Fruit fly (Drosophila melanogaster) whole organism, embryonic: Measurements from ENCODE around the gene CG32102.

Experiments
- Ada2b ChIP-seq: fragments of 200-800 bp; sonication (Bioruptor generic); IDR thresholded peaks from 2 replicates; pipeline ENCODE4 v1.3.6; 2022; ENCODE audit warnings: missing biosample characterization, missing genetic modification characterization
- Bgb ChIP-seq: fragments of 200-800 bp; sonication (Bioruptor generic); IDR thresholded peaks from 2 replicates; pipeline ENCODE4 v1.3.6; 2022; ENCODE audit warnings: missing biosample characterization, missing genetic modification characterization; ENCODE audit not compliant: partially characterized antibody
- CG10147 ChIP-seq: fragments of 200-800 bp; sonication (Bioruptor generic); optimal IDR thresholded peaks from 2 replicates; lab custom pipeline; 2019; ENCODE audit warnings: missing biosample characterization, mild to moderate bottlenecking, missing genetic modification characterization, moderate library complexity
- CG11560 ChIP-seq: fragments of 200-800 bp; sonication (Bioruptor generic); IDR thresholded peaks from 3 replicates; pipeline ENCODE4 v1.3.6; 2022; ENCODE audit warnings: missing biosample characterization, missing genetic modification characterization
- CG12744 ChIP-seq: fragments of 200-800 bp; sonication (Bioruptor generic); optimal IDR thresholded peaks from 2 replicates; lab custom pipeline; 2016; ENCODE audit warnings: missing biosample characterization, missing genetic modification characterization
- CG12942 ChIP-seq: fragments of 200-800 bp; sonication (Bioruptor generic); optimal IDR thresholded peaks from 3 replicates; lab custom pipeline; 2016; ENCODE audit warnings: missing biosample characterization, missing genetic modification characterization
- CG1602 ChIP-seq: fragments of 200-800 bp; sonication (Bioruptor generic); optimal IDR thresholded peaks from 3 replicates; lab custom pipeline; 2016; ENCODE audit warnings: missing biosample characterization, missing genetic modification characterization
- CG16815 ChIP-seq: fragments of 200-800 bp; sonication (Bioruptor generic); optimal IDR thresholded peaks from 3 replicates; lab custom pipeline; 2017; ENCODE audit warnings: missing biosample characterization, mild to moderate bottlenecking, missing genetic modification characterization
- CG33213 ChIP-seq: fragments of 200-800 bp; sonication (Bioruptor generic); optimal IDR thresholded peaks from 3 replicates; lab custom pipeline; 2016; ENCODE audit warnings: missing biosample characterization, missing genetic modification characterization
- CG3726 ChIP-seq: fragments of 200-800 bp; sonication (Bioruptor generic); IDR thresholded peaks from 3 replicates; pipeline ENCODE4, ENCODE4 v1.3.6; 2022; ENCODE audit warnings: missing biosample characterization, missing genetic modification characterization
- CG3838 ChIP-seq: fragments of 200-800 bp; sonication (Bioruptor generic); optimal IDR thresholded peaks from 3 replicates; lab custom pipeline; 2016; ENCODE audit warnings: missing biosample characterization, missing genetic modification characterization
- CG3995 ChIP-seq: fragments of 200-800 bp; sonication (Bioruptor generic); optimal IDR thresholded peaks from 3 replicates; lab custom pipeline; 2016; ENCODE audit warnings: missing biosample characterization, missing genetic modification characterization
- CG42726 ChIP-seq: fragments of 200-800 bp; sonication (Bioruptor generic); IDR thresholded peaks from 2 replicates; pipeline ENCODE4 v1.3.6; 2022; ENCODE audit warnings: missing biosample characterization, missing genetic modification characterization; ENCODE audit not compliant: partially characterized antibody
- CG4707 ChIP-seq: fragments of 200-800 bp; sonication (Bioruptor generic); optimal IDR thresholded peaks from 2 replicates; lab custom pipeline; 2018; ENCODE audit warnings: missing biosample characterization, mild to moderate bottlenecking, missing genetic modification characterization, moderate library complexity
- CG6689 ChIP-seq: fragments of 200-800 bp; sonication (Bioruptor generic); IDR thresholded peaks from 2 replicates; pipeline ENCODE4 v1.3.6; 2022; ENCODE audit warnings: missing biosample characterization, missing genetic modification characterization
- CG7963 ChIP-seq: fragments of 200-800 bp; sonication (Bioruptor generic); IDR thresholded peaks from 3 replicates; pipeline ENCODE4 v1.3.6; 2022; ENCODE audit warnings: missing biosample characterization, missing genetic modification characterization; ENCODE audit not compliant: partially characterized antibody
- CG8765 ChIP-seq: fragments of 200-800 bp; sonication (Bioruptor generic); IDR thresholded peaks from 2 replicates; pipeline ENCODE4 v1.3.6; 2022; ENCODE audit warnings: missing biosample characterization, missing genetic modification characterization
- CG8944 ChIP-seq: fragments of 200-800 bp; sonication (Bioruptor generic); optimal IDR thresholded peaks from 3 replicates; lab custom pipeline; 2016; ENCODE audit warnings: missing biosample characterization, missing genetic modification characterization
- CoRest ChIP-seq: fragments of 200-800 bp; sonication (Bioruptor generic); optimal IDR thresholded peaks from 3 replicates; lab custom pipeline; 2018; ENCODE audit warnings: missing biosample characterization, mild to moderate bottlenecking, missing genetic modification characterization, moderate library complexity
- Ets65A ChIP-seq: fragments of 200-800 bp; sonication (Bioruptor generic); peaks from one replicate; lab custom pipeline; 2016; ENCODE audit warnings: missing biosample characterization, missing genetic modification characterization
- Gug ChIP-seq: fragments of 200-800 bp; sonication (Bioruptor generic); IDR thresholded peaks from 4 replicates; pipeline ENCODE4 v1.3.6; 2022; ENCODE audit warnings: missing biosample characterization, missing genetic modification characterization
- Kr ChIP-seq: fragments of 200-800 bp; sonication (Bioruptor generic); optimal IDR thresholded peaks from 2 replicates; lab custom pipeline; 2017; ENCODE audit warnings: missing biosample characterization, mild to moderate bottlenecking, missing genetic modification characterization
- Meics ChIP-seq: fragments of 200-800 bp; sonication (Bioruptor generic); optimal IDR thresholded peaks from 2 replicates; lab custom pipeline; 2017; ENCODE audit warnings: missing biosample characterization, mild to moderate bottlenecking, missing genetic modification characterization
- Mrtf ChIP-seq: fragments of 200-800 bp; sonication (Bioruptor generic); IDR thresholded peaks from 3 replicates; pipeline ENCODE4 v1.3.6; 2022; ENCODE audit warnings: missing biosample characterization, missing genetic modification characterization
- Nf-YB ChIP-seq: fragments of 200-800 bp; sonication (Bioruptor generic); optimal IDR thresholded peaks from 3 replicates; lab custom pipeline; 2019; ENCODE audit warnings: missing biosample characterization, mild to moderate bottlenecking, missing genetic modification characterization, moderate library complexity
- Oli ChIP-seq: fragments of 200-800 bp; sonication (Bioruptor generic); optimal IDR thresholded peaks from 2 replicates; lab custom pipeline; 2018; ENCODE audit warnings: missing biosample characterization, mild to moderate bottlenecking, missing genetic modification characterization, moderate library complexity
- Pdp1 ChIP-seq, 2 experiments: fragments of 200-800 bp; sonication (Bioruptor generic); optimal IDR thresholded peaks; 3 replicates each; lab custom pipeline; 2016; ENCODE audit warnings: missing biosample characterization in 2 of 2, missing genetic modification characterization in 2 of 2, mild to moderate bottlenecking in 1 of 2, moderate library complexity in 1 of 2
- Ptx1 ChIP-seq: fragments of 200-800 bp; sonication (Bioruptor generic); IDR thresholded peaks from 2 replicates; pipeline ENCODE4 v1.3.6; 2022; ENCODE audit warnings: missing biosample characterization, missing genetic modification characterization
- Trl ChIP-seq, 3 experiments: fragments of >200 bp in 2 of 3; fragments of 200-800 bp in 1 of 3; sonication (Bioruptor generic) in 1 of 3; optimal IDR thresholded peaks; 2 replicates in 1 of 3; 3 replicates in 2 of 3; lab custom pipeline; 2016 to 2017; ENCODE audit warnings: missing biosample characterization in 1 of 3, missing genetic modification characterization in 1 of 3
- ab ChIP-seq: fragments of 200-800 bp; sonication (Bioruptor generic); optimal IDR thresholded peaks from 2 replicates; lab custom pipeline; 2016; ENCODE audit warnings: missing biosample characterization, missing genetic modification characterization
- abd-A ChIP-seq: fragments of 200-800 bp; sonication (Bioruptor generic); optimal IDR thresholded peaks from 3 replicates; lab custom pipeline; 2019; ENCODE audit warnings: missing biosample characterization, mild to moderate bottlenecking, missing genetic modification characterization, moderate library complexity
- bbx ChIP-seq: fragments of 200-800 bp; sonication (Bioruptor generic); IDR thresholded peaks from 2 replicates; pipeline ENCODE4 v1.3.6; 2022; ENCODE audit warnings: missing biosample characterization, missing genetic modification characterization; ENCODE audit not compliant: partially characterized antibody
- bowl ChIP-seq: fragments of 200-800 bp; sonication (Bioruptor generic); IDR thresholded peaks from 2 replicates; pipeline ENCODE4 v1.3.6; 2022; ENCODE audit warnings: missing biosample characterization, missing genetic modification characterization
- crol ChIP-seq: fragments of 200-800 bp; sonication (Bioruptor generic); IDR thresholded peaks from 2 replicates; pipeline ENCODE4 v1.3.6; 2022; ENCODE audit warnings: missing biosample characterization, missing genetic modification characterization
- danr ChIP-seq: fragments of 200-800 bp; sonication (Bioruptor generic); IDR thresholded peaks from 2 replicates; pipeline ENCODE4 v1.3.6; 2022; ENCODE audit warnings: missing biosample characterization, missing genetic modification characterization
- dpn ChIP-seq, 2 experiments: fragments of 200-800 bp; sonication (Bioruptor generic); optimal IDR thresholded peaks; 3 replicates each; lab custom pipeline; 2016; ENCODE audit warnings: missing biosample characterization in 2 of 2, missing genetic modification characterization in 2 of 2
- emc ChIP-seq: fragments of 200-800 bp; sonication (Bioruptor generic); optimal IDR thresholded peaks from 2 replicates; lab custom pipeline; 2016; ENCODE audit warnings: missing biosample characterization, missing genetic modification characterization
- lab ChIP-seq: fragments of 200-800 bp; sonication (Bioruptor generic); optimal IDR thresholded peaks from 3 replicates; lab custom pipeline; 2017; ENCODE audit warnings: missing biosample characterization, missing genetic modification characterization, mild to moderate bottlenecking, moderate library complexity, missing genetic modification reagents
- mirr ChIP-seq: fragments of 200-800 bp; sonication (Bioruptor generic); optimal IDR thresholded peaks from 3 replicates; lab custom pipeline; 2018; ENCODE audit warnings: missing biosample characterization, mild to moderate bottlenecking, missing genetic modification characterization
- org-1 ChIP-seq: fragments of 200-800 bp; sonication (Bioruptor generic); optimal IDR thresholded peaks from 2 replicates; lab custom pipeline; 2017; ENCODE audit warnings: missing biosample characterization, missing genetic modification characterization
- p53 ChIP-seq: fragments of 200-800 bp; sonication (Bioruptor generic); optimal IDR thresholded peaks from 2 replicates; lab custom pipeline; 2016; ENCODE audit warnings: missing biosample characterization, missing genetic modification characterization
- pros ChIP-seq: fragments of 200-800 bp; sonication (Bioruptor generic); optimal IDR thresholded peaks from 3 replicates; lab custom pipeline; 2019; ENCODE audit warnings: missing biosample characterization, mild to moderate bottlenecking, missing genetic modification characterization, moderate library complexity
- stwl ChIP-seq: fragments of 200-800 bp; sonication (Bioruptor generic); optimal IDR thresholded peaks from 3 replicates; lab custom pipeline; 2018; ENCODE audit warnings: missing biosample characterization, mild to moderate bottlenecking, missing genetic modification characterization, moderate library complexity
- tap ChIP-seq: fragments of 200-800 bp; optimal IDR thresholded peaks from 3 replicates; lab custom pipeline; 2019; ENCODE audit warnings: missing biosample characterization, mild to moderate bottlenecking, missing genetic modification characterization, moderate library complexity
- tll ChIP-seq, 2 experiments: fragments of 200-800 bp in 1 of 2; fragments of >200 bp in 1 of 2; sonication (Bioruptor generic) in 1 of 2; optimal IDR thresholded peaks; 2 replicates each; lab custom pipeline; 2017 to 2019; ENCODE audit warnings: missing biosample characterization in 2 of 2, missing genetic modification characterization in 2 of 2, mild to moderate bottlenecking in 1 of 2, moderate library complexity in 1 of 2
- toy ChIP-seq: fragments of 200-800 bp; sonication (Bioruptor generic); IDR thresholded peaks from 2 replicates; pipeline ENCODE4 v1.3.6; 2022; ENCODE audit warnings: missing biosample characterization, missing genetic modification characterization
- trem ChIP-seq: fragments of 200-800 bp; optimal IDR thresholded peaks from 3 replicates; lab custom pipeline; 2019; ENCODE audit warnings: missing biosample characterization, mild to moderate bottlenecking, missing genetic modification characterization, moderate library complexity
- tx ChIP-seq: fragments of 200-800 bp; sonication (Bioruptor generic); optimal IDR thresholded peaks from 2 replicates; lab custom pipeline; 2016; ENCODE audit warnings: missing biosample characterization, missing genetic modification characterization
- unc-4 ChIP-seq: fragments of 200-800 bp; sonication (Bioruptor generic); IDR thresholded peaks from 2 replicates; pipeline ENCODE4 v1.3.6; 2022; ENCODE audit warnings: missing biosample characterization, missing genetic modification characterization; ENCODE audit not compliant: partially characterized antibody
- vvl ChIP-seq: fragments of 200-800 bp; sonication (Bioruptor generic); IDR thresholded peaks from 2 replicates; pipeline ENCODE4 v1.3.6; 2022; ENCODE audit warnings: missing biosample characterization, missing genetic modification characterization
- wdn ChIP-seq: fragments of 200-800 bp; sonication (Bioruptor generic); IDR thresholded peaks from 2 replicates; pipeline ENCODE4 v1.3.6; 2022; ENCODE audit warnings: missing biosample characterization, missing genetic modification characterization

CG32102 gene

DNA sequence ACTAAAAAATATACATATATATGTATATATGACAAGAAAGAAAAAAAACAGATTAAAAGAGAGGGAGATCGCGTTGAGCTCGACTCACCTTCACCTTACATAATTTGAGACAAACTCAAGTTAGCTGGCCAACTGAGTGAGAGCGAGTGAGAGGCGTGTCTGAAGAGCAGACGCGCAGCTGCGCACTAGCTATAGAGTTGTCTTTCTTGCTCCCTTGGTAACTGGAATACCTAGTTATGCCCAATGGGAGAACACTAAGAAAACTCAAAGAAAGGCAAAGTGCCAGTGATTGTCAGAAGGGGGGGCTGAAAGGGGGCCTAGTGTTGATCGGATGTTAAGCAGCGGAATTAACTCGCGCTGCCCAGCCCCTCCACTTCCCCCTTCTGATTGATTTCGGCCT, 35.2 kb downstream of the CG32102 start (continued):
- TF ChIP-seq wdn: no peak
- peak; percentile 36; the same call in 1 of the 2 replicates for TF ChIP-seq CG42726
- no peak for TF ChIP-seq danr (GFP tag; lab: Robert Waterston, UW)
- TF ChIP-seq Bgb (GFP tag; lab: Robert Waterston, UW): peak; percentile 82
- no peak for TF ChIP-seq lab (GFP tag; lab: Kevin White, UChicago)
- TF ChIP-seq Ada2b: no peak
- TF ChIP-seq dpn (GFP tag; optimal IDR thresholded peaks at IDR 0.05; lab: Kevin White, UChicago): no peak
- no peak for TF ChIP-seq tap (tag; lab: Kevin White, UChicago)
- TF ChIP-seq p53 (GFP tag; lab: Kevin White, UChicago): no peak
- peak; percentile 18 to 20 for TF ChIP-seq Trl (optimal IDR thresholded peaks at IDR 0.05; lab: Kevin White, UChicago)
- TF ChIP-seq Trl (GFP tag; optimal IDR thresholded peaks at IDR 0.05; lab: Kevin White, UChicago): no peak
- no peak for TF ChIP-seq CG3726 (GFP tag; lab: Robert Waterston, UW)
- TF ChIP-seq Meics: no peak
- no peak for TF ChIP-seq unc-4 (GFP tag; lab: Robert Waterston, UW)
- no peak for TF ChIP-seq CG3995 (GFP tag; lab: Kevin White, UChicago)
- no peak for TF ChIP-seq CG8765 (GFP tag; lab: Robert Waterston, UW)
- no peak for TF ChIP-seq CG33213
- no peak for TF ChIP-seq org-1 (GFP tag; lab: Kevin White, UChicago)
- no peak for TF ChIP-seq CG11560 (tag; lab: Robert Waterston, UW)
- TF ChIP-seq CG6689: no peak
- TF ChIP-seq tx: no peak
- TF ChIP-seq ab (GFP tag; lab: Kevin White, UChicago): no peak
- TF ChIP-seq Pdp1 (GFP tag; optimal IDR thresholded peaks at IDR 0.05; lab: Kevin White, UChicago): peak in 1 of 2 experiments; percentile 88
- TF ChIP-seq vvl (GFP tag; lab: Robert Waterston, UW): peak; percentile 46; the same call in 1 of the 2 replicates
- no peak for TF ChIP-seq CG3838 (GFP tag; lab: Kevin White, UChicago)
- no peak for TF ChIP-seq Ptx1 (GFP tag; lab: Robert Waterston, UW)
- no peak for TF ChIP-seq Ets65A (GFP tag; lab: Kevin White, UChicago)
- no peak for TF ChIP-seq emc (GFP tag; lab: Kevin White, UChicago)
- peak; percentile 2 for TF ChIP-seq abd-A (tag; lab: Kevin White, UChicago)
- TF ChIP-seq toy (GFP tag; lab: Robert Waterston, UW): no peak
- no peak for TF ChIP-seq CoRest (tag; lab: Kevin White, UChicago)
- no peak for TF ChIP-seq Mrtf
- TF ChIP-seq pros (GFP tag; lab: Kevin White, UChicago): no peak
- no peak for TF ChIP-seq CG12744 (GFP tag; lab: Kevin White, UChicago)
- no peak for TF ChIP-seq CG12942 (GFP tag; lab: Kevin White, UChicago)
- TF ChIP-seq CG4707 (GFP tag; lab: Kevin White, UChicago): no peak
- TF ChIP-seq CG10147 (GFP tag; lab: Kevin White, UChicago): no peak
- TF ChIP-seq CG7963: no peak
- no peak for TF ChIP-seq stwl (tag; lab: Kevin White, UChicago)
- no peak for TF ChIP-seq bowl (GFP tag; lab: Robert Waterston, UW)
- no peak for TF ChIP-seq trem (tag; lab: Kevin White, UChicago)
- TF ChIP-seq crol (GFP tag; lab: Robert Waterston, UW): peak; percentile 95
- no peak for TF ChIP-seq tll (GFP tag; optimal IDR thresholded peaks at IDR 0.05; lab: Kevin White, UChicago)
- no peak for TF ChIP-seq CG16815 (GFP tag; lab: Kevin White, UChicago)
- peak; percentile 99 for TF ChIP-seq Nf-YB (GFP tag; lab: Kevin White, UChicago)
- no peak for TF ChIP-seq Kr (GFP tag; lab: Kevin White, UChicago)
- TF ChIP-seq Gug (GFP tag; lab: Robert Waterston, UW): no peak
- no peak for TF ChIP-seq CG1602 (GFP tag; lab: Kevin White, UChicago)
- no peak for TF ChIP-seq mirr (GFP tag; lab: Kevin White, UChicago)
- peak; percentile 80 for TF ChIP-seq bbx (GFP tag; lab: Robert Waterston, UW)
- TF ChIP-seq CG8944 (GFP tag; lab: Kevin White, UChicago): no peak
- no peak for TF ChIP-seq Oli (tag; lab: Kevin White, UChicago)
